Worm (Caenorhabditis elegans): ENCODE results near the gene F11C1.1.

DNA sequence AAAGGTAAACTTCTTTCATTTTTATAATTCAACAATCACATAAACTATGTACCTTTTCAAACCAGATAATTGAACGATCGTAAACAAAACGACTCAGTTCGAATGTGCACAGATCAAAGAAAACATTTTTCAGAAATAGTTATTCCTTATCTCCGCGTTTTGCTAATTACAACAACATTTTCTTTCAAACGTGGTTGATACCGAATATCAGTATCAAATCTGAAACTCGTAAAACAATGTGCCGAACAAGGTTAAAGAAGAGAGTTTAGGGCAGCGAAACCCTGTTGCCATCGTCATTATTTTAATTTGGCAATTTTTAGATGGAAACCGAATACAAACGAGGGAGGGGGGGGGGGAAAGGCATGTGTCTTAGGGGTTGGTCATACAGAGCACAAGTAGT, 9.0 kb downstream of the F11C1.1 start, which contains the start of gene scav-4:
- TF ChIP-seq sdz-38 (tag; optimal IDR thresholded peaks at IDR 0.05), result no peak
- no peak for TF ChIP-seq madf-8 (GFP tag; conservative IDR thresholded peaks at IDR 0.05)
- TF ChIP-seq ccch-3 (GFP tag; optimal IDR thresholded peaks at IDR 0.05), result no peak
- TF ChIP-seq dpl-1 (GFP tag; optimal IDR thresholded peaks at IDR 0.05), result no peak

Measured in whole organism, young adult.